Fruit fly (Drosophila melanogaster) whole organism, embryonic: ENCODE measurements around the gene Decay.

Source experiments
- Abd-B ChIP-seq: fragments of 200-800 bp; sonication (Bioruptor generic); optimal IDR thresholded peaks from 2 replicates; lab custom pipeline; 2018; ENCODE audit warnings: missing biosample characterization, mild to moderate bottlenecking, missing genetic modification characterization, moderate library complexity
- Ada2b ChIP-seq: fragments of 200-800 bp; sonication (Bioruptor generic); IDR thresholded peaks from 2 replicates; pipeline ENCODE4 v1.3.6; 2022; ENCODE audit warnings: missing biosample characterization, missing genetic modification characterization
- CG10462 ChIP-seq: fragments of 200-800 bp; sonication (Bioruptor generic); optimal IDR thresholded peaks from 2 replicates; lab custom pipeline; 2016; ENCODE audit warnings: missing biosample characterization, missing genetic modification characterization
- CG10654 ChIP-seq: fragments of 200-800 bp; sonication (Bioruptor generic); optimal IDR thresholded peaks from 2 replicates; lab custom pipeline; 2016; ENCODE audit warnings: missing biosample characterization, missing genetic modification characterization
- CG10979 ChIP-seq: fragments of 200-800 bp; sonication (Bioruptor generic); optimal IDR thresholded peaks from 2 replicates; lab custom pipeline; 2018; ENCODE audit warnings: missing biosample characterization, mild to moderate bottlenecking, missing genetic modification characterization, moderate library complexity
- CG11398 ChIP-seq: fragments of 200-800 bp; sonication (Bioruptor generic); optimal IDR thresholded peaks from 2 replicates; lab custom pipeline; 2016; ENCODE audit warnings: missing biosample characterization, missing genetic modification characterization
- CG13424 ChIP-seq: fragments of 200-800 bp; sonication (Bioruptor generic); optimal IDR thresholded peaks from 2 replicates; lab custom pipeline; 2019; ENCODE audit warnings: missing biosample characterization, mild to moderate bottlenecking, missing genetic modification characterization, moderate library complexity
- CG14710 ChIP-seq: fragments of 200-800 bp; sonication (Bioruptor generic); optimal IDR thresholded peaks from 3 replicates; lab custom pipeline; 2019; ENCODE audit warnings: missing biosample characterization, mild to moderate bottlenecking, missing genetic modification characterization, moderate library complexity
- CG15269 ChIP-seq: fragments of 200-800 bp; sonication (Bioruptor generic); optimal IDR thresholded peaks from 2 replicates; lab custom pipeline; 2018; ENCODE audit warnings: missing biosample characterization, mild to moderate bottlenecking, missing genetic modification characterization, moderate library complexity
- CG15514 ChIP-seq: fragments of 200-800 bp; sonication (Bioruptor generic); optimal IDR thresholded peaks from 3 replicates; lab custom pipeline; 2017; ENCODE audit warnings: missing biosample characterization, missing genetic modification characterization, mild to moderate bottlenecking, moderate library complexity, missing genetic modification reagents
- CG15601 ChIP-seq: fragments of 200-800 bp; sonication (Bioruptor generic); optimal IDR thresholded peaks from 3 replicates; lab custom pipeline; 2019; ENCODE audit warnings: missing biosample characterization, mild to moderate bottlenecking, missing genetic modification characterization, moderate library complexity
- CG17359 ChIP-seq: fragments of 200-800 bp; sonication (Bioruptor generic); optimal IDR thresholded peaks from 3 replicates; lab custom pipeline; 2018; ENCODE audit warnings: missing biosample characterization, mild to moderate bottlenecking, missing genetic modification characterization, moderate library complexity
- CG17361 ChIP-seq: fragments of 200-800 bp; sonication (Bioruptor generic); IDR thresholded peaks from 3 replicates; pipeline ENCODE4 v1.3.6; 2022; ENCODE audit warnings: missing biosample characterization, missing genetic modification characterization
- CG2120 ChIP-seq: fragments of 200-800 bp; sonication (Bioruptor generic); optimal IDR thresholded peaks from 3 replicates; lab custom pipeline; 2016; ENCODE audit warnings: missing biosample characterization, missing genetic modification characterization
- CG2678 ChIP-seq: fragments of 200-800 bp; sonication (Bioruptor generic); optimal IDR thresholded peaks from 3 replicates; lab custom pipeline; 2019; ENCODE audit warnings: missing biosample characterization, mild to moderate bottlenecking, missing genetic modification characterization, moderate library complexity
- CG3838 ChIP-seq: fragments of 200-800 bp; sonication (Bioruptor generic); optimal IDR thresholded peaks from 3 replicates; lab custom pipeline; 2016; ENCODE audit warnings: missing biosample characterization, missing genetic modification characterization
- CG4360 ChIP-seq: fragments of 200-800 bp; sonication (Bioruptor generic); IDR thresholded peaks from 2 replicates; pipeline ENCODE4 v1.3.6; 2022; ENCODE audit warnings: missing biosample characterization, missing genetic modification characterization
- CG8924 ChIP-seq: fragments of 200-800 bp; optimal IDR thresholded peaks from 3 replicates; lab custom pipeline; 2019; ENCODE audit warnings: missing biosample characterization, mild to moderate bottlenecking, missing genetic modification characterization, moderate library complexity
- CG9727 ChIP-seq: fragments of 200-800 bp; sonication (Bioruptor generic); optimal IDR thresholded peaks from 3 replicates; lab custom pipeline; 2017; ENCODE audit warnings: missing biosample characterization, mild to moderate bottlenecking, missing genetic modification characterization
- CoRest ChIP-seq: fragments of 200-800 bp; sonication (Bioruptor generic); optimal IDR thresholded peaks from 3 replicates; lab custom pipeline; 2018; ENCODE audit warnings: missing biosample characterization, mild to moderate bottlenecking, missing genetic modification characterization, moderate library complexity
- D19A ChIP-seq: fragments of 200-800 bp; optimal IDR thresholded peaks from 3 replicates; lab custom pipeline; 2019; ENCODE audit warnings: missing biosample characterization, mild to moderate bottlenecking, missing genetic modification characterization, moderate library complexity
- Deaf1 ChIP-seq: fragments of 200-800 bp; optimal IDR thresholded peaks from 3 replicates; lab custom pipeline; 2019; ENCODE audit warnings: missing biosample characterization, mild to moderate bottlenecking, missing genetic modification characterization, moderate library complexity
- Fer3 ChIP-seq: fragments of 200-800 bp; sonication (Bioruptor generic); optimal IDR thresholded peaks from 2 replicates; lab custom pipeline; 2018; ENCODE audit warnings: missing biosample characterization, mild to moderate bottlenecking, missing genetic modification characterization, moderate library complexity
- HHEX ChIP-seq: fragments of 200-800 bp; sonication (Bioruptor generic); optimal IDR thresholded peaks from 3 replicates; lab custom pipeline; 2017; ENCODE audit warnings: missing biosample characterization, mild to moderate bottlenecking, missing genetic modification characterization, missing genetic modification reagents
- Hr51 ChIP-seq, 2 experiments: fragments of 200-800 bp; sonication (Bioruptor generic); optimal IDR thresholded peaks; 2 replicates in 1 of 2; 3 replicates in 1 of 2; lab custom pipeline; 2016 to 2018; ENCODE audit warnings: missing biosample characterization in 2 of 2, missing genetic modification characterization in 2 of 2, mild to moderate bottlenecking in 1 of 2, moderate library complexity in 1 of 2
- Med ChIP-seq: fragments of 200-800 bp; sonication (Bioruptor generic); peaks from one replicate; lab custom pipeline; 2016; ENCODE audit warnings: missing biosample characterization, missing genetic modification characterization, mild to moderate bottlenecking, inconsistent platforms, moderate library complexity
- Nf-YB ChIP-seq: fragments of 200-800 bp; sonication (Bioruptor generic); optimal IDR thresholded peaks from 3 replicates; lab custom pipeline; 2019; ENCODE audit warnings: missing biosample characterization, mild to moderate bottlenecking, missing genetic modification characterization, moderate library complexity
- PHDP ChIP-seq: fragments of 200-800 bp; sonication (Bioruptor generic); optimal IDR thresholded peaks from 3 replicates; lab custom pipeline; 2018; ENCODE audit warnings: missing biosample characterization, mild to moderate bottlenecking, missing genetic modification characterization, moderate library complexity
- Sox102F ChIP-seq: fragments of 200-800 bp; sonication (Bioruptor generic); optimal IDR thresholded peaks from 2 replicates; lab custom pipeline; 2018; ENCODE audit warnings: missing biosample characterization, mild to moderate bottlenecking, missing genetic modification characterization, moderate library complexity
- Spps ChIP-seq: fragments of 200-800 bp; sonication (Bioruptor generic); optimal IDR thresholded peaks from 2 replicates; lab custom pipeline; 2018; ENCODE audit warnings: missing biosample characterization, mild to moderate bottlenecking, missing genetic modification characterization
- Ssrp ChIP-seq: fragments of 200-800 bp; sonication (Bioruptor generic); optimal IDR thresholded peaks from 2 replicates; lab custom pipeline; 2018; ENCODE audit warnings: missing biosample characterization, mild to moderate bottlenecking, missing genetic modification characterization, moderate library complexity
- bsh ChIP-seq, 2 experiments: fragments of 200-800 bp; sonication (Bioruptor generic); optimal IDR thresholded peaks; 2 replicates each; lab custom pipeline; 2017 to 2018; ENCODE audit warnings: mild to moderate bottlenecking in 2 of 2, missing biosample characterization in 2 of 2, missing genetic modification characterization in 2 of 2, moderate library complexity in 1 of 2
- btn ChIP-seq: fragments of 200-800 bp; sonication (Bioruptor generic); optimal IDR thresholded peaks from 2 replicates; lab custom pipeline; 2016; ENCODE audit warnings: missing biosample characterization, missing genetic modification characterization
- cwo ChIP-seq: fragments of 200-800 bp; sonication (Bioruptor generic); optimal IDR thresholded peaks from 3 replicates; lab custom pipeline; 2017; ENCODE audit warnings: missing biosample characterization, missing genetic modification characterization, mild to moderate bottlenecking, moderate library complexity, missing genetic modification reagents
- dmrt11E ChIP-seq: fragments of 200-800 bp; sonication (Bioruptor generic); optimal IDR thresholded peaks from 3 replicates; lab custom pipeline; 2018; ENCODE audit warnings: missing biosample characterization, mild to moderate bottlenecking, missing genetic modification characterization, moderate library complexity
- gce ChIP-seq: fragments of 200-800 bp; sonication (Bioruptor generic); IDR thresholded peaks from 3 replicates; pipeline ENCODE4 v1.3.6; 2022; ENCODE audit warnings: missing biosample characterization, missing genetic modification characterization
- gsb-n ChIP-seq: fragments of 200-800 bp; sonication (Bioruptor generic); optimal IDR thresholded peaks from 3 replicates; lab custom pipeline; 2018; ENCODE audit warnings: missing biosample characterization, mild to moderate bottlenecking, missing genetic modification characterization
- hb ChIP-seq: fragments of 200-800 bp; sonication (Bioruptor generic); IDR thresholded peaks from 3 replicates; pipeline ENCODE4 v1.3.6; 2022; ENCODE audit warnings: missing biosample characterization, missing genetic modification characterization; ENCODE audit not compliant: partially characterized antibody
- nerfin-1 ChIP-seq: fragments of 200-800 bp; sonication (Bioruptor generic); optimal IDR thresholded peaks from 3 replicates; lab custom pipeline; 2019; ENCODE audit warnings: missing biosample characterization, mild to moderate bottlenecking, missing genetic modification characterization, moderate library complexity
- nmo ChIP-seq: fragments of 200-800 bp; sonication (Bioruptor generic); optimal IDR thresholded peaks from 2 replicates; lab custom pipeline; 2018; ENCODE audit warnings: missing biosample characterization, mild to moderate bottlenecking, missing genetic modification characterization, moderate library complexity
- onecut ChIP-seq: fragments of 200-800 bp; sonication (Bioruptor generic); IDR thresholded peaks from 2 replicates; pipeline ENCODE4 v1.3.6; 2022; ENCODE audit warnings: missing biosample characterization, missing genetic modification characterization
- p53 ChIP-seq: fragments of 200-800 bp; sonication (Bioruptor generic); optimal IDR thresholded peaks from 2 replicates; lab custom pipeline; 2016; ENCODE audit warnings: missing biosample characterization, missing genetic modification characterization
- pan ChIP-seq, 4 experiments: fragments of >200 bp in 3 of 4; fragments of 200-800 bp in 1 of 4; sonication (Bioruptor generic) in 1 of 4; optimal IDR thresholded peaks in 3 of 4; IDR thresholded peaks in 1 of 4; 2 replicates each; pipeline versions ENCODE4 v1.3.6 to Lab custom; 2017 to 2022; ENCODE audit warnings: missing biosample characterization in 2 of 4, missing genetic modification characterization in 2 of 4, mixed read lengths in 1 of 4
- row ChIP-seq: fragments of 200-800 bp; sonication (Bioruptor generic); IDR thresholded peaks from 3 replicates; pipeline ENCODE4 v1.3.6; 2022; ENCODE audit warnings: missing biosample characterization, missing genetic modification characterization
- trem ChIP-seq: fragments of 200-800 bp; optimal IDR thresholded peaks from 3 replicates; lab custom pipeline; 2019; ENCODE audit warnings: missing biosample characterization, mild to moderate bottlenecking, missing genetic modification characterization, moderate library complexity
- unc-4 ChIP-seq: fragments of 200-800 bp; sonication (Bioruptor generic); IDR thresholded peaks from 2 replicates; pipeline ENCODE4 v1.3.6; 2022; ENCODE audit warnings: missing biosample characterization, missing genetic modification characterization; ENCODE audit not compliant: partially characterized antibody
- unpg ChIP-seq: fragments of 200-800 bp; sonication (Bioruptor generic); optimal IDR thresholded peaks from 3 replicates; lab custom pipeline; 2018; ENCODE audit warnings: missing biosample characterization, mild to moderate bottlenecking, missing genetic modification characterization, moderate library complexity
- vvl ChIP-seq: fragments of 200-800 bp; sonication (Bioruptor generic); IDR thresholded peaks from 2 replicates; pipeline ENCODE4 v1.3.6; 2022; ENCODE audit warnings: missing biosample characterization, missing genetic modification characterization

Gene Decay

dm6 chr3R:16510128-16510527, 9.3 kb upstream of the Decay start (continued):
- TF ChIP-seq CG17359 (peak; percentile 55), bsh (GFP tag; optimal IDR thresholded peaks at IDR 0.05; lab: Kevin White, UChicago) (peak in 1 of 2 experiments; percentile 69), CG15601 (peak; percentile 36), CG10654 (GFP tag; lab: Kevin White, UChicago) (peak; percentile 6), CG8924 (tag; lab: Kevin White, UChicago) (peak; percentile 60), Fer3 (tag; lab: Kevin White, UChicago) (peak; percentile 45), CG17361 (peak; percentile 47; the same call in 2 of the 3 replicates), Ada2b (GFP tag; lab: Robert Waterston, UW) (no peak), PHDP (tag; lab: Kevin White, UChicago) (peak; percentile 53), nerfin-1 (peak; percentile 30), onecut (GFP tag; lab: Robert Waterston, UW) (no peak), trem (tag; lab: Kevin White, UChicago) (peak; percentile 2), p53 (GFP tag; lab: Kevin White, UChicago) (no peak), Med (peak; percentile 54), Ssrp (peak; percentile 40), CG2678 (peak; percentile 67), HHEX (GFP tag; lab: Kevin White, UChicago) (peak; percentile 23), unc-4 (GFP tag; lab: Robert Waterston, UW) (no peak), CG10979 (tag; lab: Kevin White, UChicago) (peak; percentile 70), CG15514 (GFP tag; lab: Kevin White, UChicago) (peak; percentile 2), hb (GFP tag; lab: Robert Waterston, UW) (no peak), gsb-n (tag; lab: Kevin White, UChicago) (peak; percentile 53), pan (optimal IDR thresholded peaks at IDR 0.05; lab: Kevin White, UChicago) (no peak), pan (GFP tag; optimal IDR thresholded peaks at IDR 0.05 in 1 of 2, IDR thresholded peaks at IDR 0.05 in 1 of 2) (peak in 1 of 2 experiments; percentile 45), CG13424 (tag; lab: Kevin White, UChicago) (peak; percentile 43), CG15269 (tag; lab: Kevin White, UChicago) (peak; percentile 30), CG2120 (GFP tag; lab: Kevin White, UChicago) (peak; percentile 20), row (peak; percentile 54; the same call in 2 of the 3 replicates), Hr51 (GFP tag; optimal IDR thresholded peaks at IDR 0.05; lab: Kevin White, UChicago) (peak in 1 of 2 experiments; percentile 60), CG3838 (GFP tag; lab: Kevin White, UChicago) (no peak), Abd-B (GFP tag; lab: Kevin White, UChicago) (peak; percentile 40), Spps (peak; percentile 14), Sox102F (GFP tag; lab: Kevin White, UChicago) (peak; percentile 55), CoRest (peak; percentile 35), vvl (0 out of 2 replicates have a peak, but pooled peaks have one; percentile 22), btn (GFP tag; lab: Kevin White, UChicago) (no peak), nmo (GFP tag; lab: Kevin White, UChicago) (peak; percentile 41), CG14710 (tag; lab: Kevin White, UChicago) (peak; percentile 45), CG4360 (GFP tag; lab: Robert Waterston, UW) (peak; percentile 29; the same call in 1 of the 2 replicates), gce (GFP tag; lab: Robert Waterston, UW) (peak; percentile 33; the same call in 1 of the 3 replicates), CG9727 (GFP tag; lab: Kevin White, UChicago) (peak; percentile 28), CG10462 (GFP tag; lab: Kevin White, UChicago) (no peak), D19A (tag; lab: Kevin White, UChicago) (peak; percentile 54), CG11398 (GFP tag; lab: Kevin White, UChicago) (no peak), dmrt11E (tag; lab: Kevin White, UChicago) (peak; percentile 35), Nf-YB (GFP tag; lab: Kevin White, UChicago) (peak; percentile 22), unpg (GFP tag; lab: Kevin White, UChicago) (peak; percentile 63), Deaf1 (tag; lab: Kevin White, UChicago) (peak; percentile 11), cwo (peak; percentile 7)
